Worm (Caenorhabditis elegans): ENCODE data around the gene F33G12.3.

F33G12.3 gene

DNA sequence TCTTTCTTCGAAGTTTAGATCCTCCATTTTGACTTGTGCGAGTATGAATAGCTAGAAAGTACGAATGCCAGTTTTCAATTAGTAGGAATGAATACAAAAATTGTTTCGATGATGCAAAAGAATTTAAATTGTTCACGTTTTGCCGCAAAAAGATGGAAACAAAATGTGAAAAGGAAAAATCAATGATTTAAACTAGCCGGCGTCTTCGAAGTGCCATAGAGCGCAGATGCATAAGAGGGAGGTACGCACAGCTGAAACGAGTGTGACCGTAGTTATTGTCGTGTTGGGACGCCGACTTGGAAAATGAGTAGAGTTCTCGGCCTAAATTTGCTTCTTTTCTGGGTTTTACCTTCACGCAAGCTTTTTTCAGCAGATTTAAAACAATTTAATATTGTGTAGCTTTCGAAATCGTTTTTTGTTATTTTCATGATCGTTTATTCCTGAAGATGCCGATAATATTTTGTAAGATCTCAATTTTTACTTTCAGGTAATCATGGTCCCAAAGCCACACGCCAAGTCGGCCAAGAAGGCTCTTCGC lies 21.4 kb upstream of the F33G12.3 start, which contains the start of the genes ify-1 and rpl-22 (continued):
- TF ChIP-seq fkh-8 (tag; optimal IDR thresholded peaks at IDR 0.05) (peak; percentile 90), lsy-2 (tag; optimal IDR thresholded peaks at IDR 0.05) (peak; percentile 99 to 100), lir-3 (tag; optimal IDR thresholded peaks at IDR 0.05; ENCODE audit: poor library complexity) (peak; percentile 81), ceh-8 (GFP tag; optimal IDR thresholded peaks at IDR 0.05) (peak; percentile 83), skn-1 (tag; optimal IDR thresholded peaks at IDR 0.05) (peak; percentile 95), unc-62 (GFP tag; optimal IDR thresholded peaks at IDR 0.05) (no peak)

DNA sequence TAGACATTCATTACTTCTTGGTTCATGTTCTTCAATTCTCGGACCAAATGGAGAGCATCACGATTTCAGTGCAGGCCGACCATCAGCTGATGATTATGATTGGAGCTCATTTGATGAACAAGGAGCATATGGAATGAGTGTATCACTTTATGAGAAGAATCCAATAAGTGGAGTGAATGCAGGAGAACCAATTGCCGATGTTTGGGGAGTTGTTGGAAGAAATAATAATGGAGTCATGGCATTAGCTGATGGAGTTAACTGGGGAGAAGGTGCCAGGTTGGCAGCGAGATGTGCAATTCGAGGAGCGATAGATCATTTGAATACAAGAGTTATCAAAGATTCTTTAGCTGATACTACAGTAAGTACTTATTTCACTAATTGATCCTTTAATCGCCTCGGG lies 16.9 kb upstream of the F33G12.3 start:
- no peak for TF ChIP-seq alr-1 (tag; optimal IDR thresholded peaks at IDR 0.05; ENCODE audit: borderline replicate concordance)
- TF ChIP-seq efl-1 (optimal IDR thresholded peaks at IDR 0.05) = no peak
- TF ChIP-seq efl-1 (GFP tag; optimal IDR thresholded peaks at IDR 0.05 in 1 of 2) = peak in 1 of 2 experiments; percentile 93

DNA sequence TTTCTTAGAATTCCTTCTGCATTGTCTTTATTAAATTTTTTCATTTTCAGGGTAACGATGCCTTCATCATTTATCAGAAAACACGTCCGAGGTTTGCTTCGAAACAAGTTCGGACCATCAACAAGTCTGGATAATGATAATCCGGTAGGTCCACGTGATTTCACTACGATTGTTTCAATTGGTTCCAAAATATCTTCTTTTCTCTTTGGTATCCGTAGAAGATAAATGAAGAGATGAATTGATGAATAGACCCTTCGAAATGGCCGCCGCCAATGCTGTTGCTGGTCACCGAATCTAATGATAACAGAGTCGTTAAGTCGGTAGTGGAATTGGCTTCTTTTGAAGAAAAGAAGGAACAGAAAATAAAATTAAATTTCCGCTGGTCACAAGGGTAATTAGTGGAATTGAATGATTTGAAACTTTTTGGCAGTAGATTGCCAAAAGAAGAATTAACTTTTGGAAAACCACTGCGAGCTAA lies 16.1 kb upstream of the F33G12.3 start, which contains the start of gene F33G12.6:
TSS of gene F33G12.6 (plus strand) at position 51 of the 478 bp plus-strand sequence.
- peak; percentile 40 for TF ChIP-seq unc-130 (tag; optimal IDR thresholded peaks at IDR 0.05)
- TF ChIP-seq elt-3 (tag; optimal IDR thresholded peaks at IDR 0.05) = peak in 2 of 6 experiments; percentile 19 to 46
- no peak for TF ChIP-seq zip-4 (GFP tag; optimal IDR thresholded peaks at IDR 0.05)
- peak in 1 of 2 experiments; percentile 44 for TF ChIP-seq mdl-1 (tag; optimal IDR thresholded peaks at IDR 0.05)
- no peak for TF ChIP-seq aly-2 (tag; optimal IDR thresholded peaks at IDR 0.05)
- peak in 1 of 2 experiments; percentile 15 for TF ChIP-seq lsy-2 (tag; optimal IDR thresholded peaks at IDR 0.05)
- peak; percentile 65 for TF ChIP-seq blmp-1 (tag; optimal IDR thresholded peaks at IDR 0.05)
- no peak for TF ChIP-seq nhr-12 (tag; optimal IDR thresholded peaks at IDR 0.05)
- no peak for TF ChIP-seq nhr-77 (tag; optimal IDR thresholded peaks at IDR 0.05)
- TF ChIP-seq lin-14 (GFP tag; optimal IDR thresholded peaks at IDR 0.05) = peak; percentile 69
- peak; percentile 81 for TF ChIP-seq nhr-85 (tag)
- TF ChIP-seq elt-2 (tag; optimal IDR thresholded peaks at IDR 0.05) = no peak
- peak; percentile 52 for TF ChIP-seq mep-1 (tag; optimal IDR thresholded peaks at IDR 0.05)
- peak; percentile 45 for TF ChIP-seq rnt-1 (tag; optimal IDR thresholded peaks at IDR 0.05)
- TF ChIP-seq hlh-4 (tag; optimal IDR thresholded peaks at IDR 0.05) = no peak
- TF ChIP-seq snu-23 (GFP tag; optimal IDR thresholded peaks at IDR 0.05) = peak; percentile 31
- peak; percentile 38 for TF ChIP-seq tbx-2 (tag; optimal IDR thresholded peaks at IDR 0.05)
- peak; percentile 24 for TF ChIP-seq nhr-71 (tag; optimal IDR thresholded peaks at IDR 0.05)
- TF ChIP-seq nhr-47 (tag; optimal IDR thresholded peaks at IDR 0.05) = no peak
- no peak for TF ChIP-seq ztf-11 (tag; optimal IDR thresholded peaks at IDR 0.05)

DNA sequence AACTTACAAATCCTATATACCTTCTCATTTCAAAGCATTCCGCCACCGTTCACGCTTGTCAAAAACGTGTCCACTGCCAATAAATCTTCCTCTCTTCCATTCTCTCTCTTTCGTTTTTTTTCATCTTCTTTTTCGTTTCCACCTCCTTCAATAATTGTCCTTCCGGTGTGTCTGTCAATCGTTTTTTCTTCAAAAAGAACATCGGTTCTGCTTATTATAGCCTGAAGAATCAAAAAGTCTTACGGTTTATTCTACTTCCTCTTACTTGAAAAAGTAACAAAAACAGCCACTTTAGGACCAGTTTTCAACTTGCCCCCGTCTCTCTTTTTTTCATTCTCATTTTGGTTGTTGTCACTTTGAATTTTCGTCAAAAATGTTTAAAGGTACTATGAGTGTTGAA lies 15.4 kb upstream of the F33G12.3 start:
- no peak for TF ChIP-seq nhr-12 (tag; optimal IDR thresholded peaks at IDR 0.05)
- TF ChIP-seq lin-14 (GFP tag; optimal IDR thresholded peaks at IDR 0.05) = peak; percentile 43
- no peak for TF ChIP-seq C16A3.4 (tag; optimal IDR thresholded peaks at IDR 0.05)
- peak; percentile 42 for TF ChIP-seq blmp-1 (tag; optimal IDR thresholded peaks at IDR 0.05)
- no peak for TF ChIP-seq pqm-1 (tag; optimal IDR thresholded peaks at IDR 0.05)
- TF ChIP-seq jun-1 (tag; optimal IDR thresholded peaks at IDR 0.05) = no peak
- no peak for TF ChIP-seq fkh-8 (tag; optimal IDR thresholded peaks at IDR 0.05)
- no peak for TF ChIP-seq nhr-28 (tag; optimal IDR thresholded peaks at IDR 0.05)
- no peak for TF ChIP-seq sox-4 (tag; optimal IDR thresholded peaks at IDR 0.05)
- TF ChIP-seq ceh-82 (tag; optimal IDR thresholded peaks at IDR 0.05) = no peak
- no peak for TF ChIP-seq lin-39 (tag; optimal IDR thresholded peaks at IDR 0.05)
- no peak for TF ChIP-seq nhr-84 (tag; optimal IDR thresholded peaks at IDR 0.05)
- TF ChIP-seq nhr-77 (tag; optimal IDR thresholded peaks at IDR 0.05) = no peak
- TF ChIP-seq fkh-10 (GFP tag; optimal IDR thresholded peaks at IDR 0.05) = no peak
- TF ChIP-seq lir-3 (tag; optimal IDR thresholded peaks at IDR 0.05; ENCODE audit: poor library complexity) = no peak
- TF ChIP-seq elt-3 (tag; optimal IDR thresholded peaks at IDR 0.05) = no peak
- TF ChIP-seq nhr-19 (GFP tag; conservative IDR thresholded peaks at IDR 0.05) = no peak
- no peak for TF ChIP-seq C04F5.9 (tag; optimal IDR thresholded peaks at IDR 0.05)
- TF ChIP-seq lsy-2 (tag; optimal IDR thresholded peaks at IDR 0.05) = peak in 1 of 2 experiments; percentile 15
- no peak for TF ChIP-seq vab-15 (tag; optimal IDR thresholded peaks at IDR 0.05)
- TF ChIP-seq hpl-2 (GFP tag; optimal IDR thresholded peaks at IDR 0.05) = no peak
- TF ChIP-seq pag-3 (tag; optimal IDR thresholded peaks at IDR 0.05; ENCODE audit: borderline replicate concordance, insufficient read depth) = no peak
- TF ChIP-seq snu-23 (GFP tag; optimal IDR thresholded peaks at IDR 0.05) = no peak
- no peak for TF ChIP-seq isw-1 (GFP tag; IDR thresholded peaks at IDR 0.05)
- no peak for TF ChIP-seq unc-98 (GFP tag; IDR thresholded peaks at IDR 0.05)
- TF ChIP-seq irx-1 (tag; optimal IDR thresholded peaks at IDR 0.05) = no peak
- TF ChIP-seq ztf-11 (tag; optimal IDR thresholded peaks at IDR 0.05) = no peak
- TF ChIP-seq alr-1 (tag; optimal IDR thresholded peaks at IDR 0.05; ENCODE audit: borderline replicate concordance) = no peak
- TF ChIP-seq ceh-90 (tag; optimal IDR thresholded peaks at IDR 0.05) = no peak

Data from whole organism, L1 larva.